Fruit fly (Drosophila melanogaster): ENCODE data around the gene CG14556.
A peak's percentile ranks its signal among the peaks of the same experiment; 100 is the strongest.

Gene CG14556

dm6 chr3R:26172040-26172439, 45.6 kb downstream of the CG14556 start:
- TF ChIP-seq CG5953 (GFP tag; IDR thresholded peaks at IDR 0.05) (no peak), YL-1 (GFP tag; optimal IDR thresholded peaks at IDR 0.05) (no peak), CG15514 (GFP tag; optimal IDR thresholded peaks at IDR 0.05) (peak; percentile 65), Lhr (GFP tag; optimal IDR thresholded peaks at IDR 0.05) (no peak), D (optimal IDR thresholded peaks at IDR 0.05) (no peak), D (GFP tag; optimal IDR thresholded peaks at IDR 0.05) (peak; percentile 16), CG4730 (GFP tag; IDR thresholded peaks at IDR 0.05) (peak; percentile 28; the same call in 1 of the 2 replicates), nom (GFP tag; optimal IDR thresholded peaks at IDR 0.05) (no peak), ranshi (GFP tag; IDR thresholded peaks at IDR 0.05) (peak; percentile 50; the same call in 1 of the 2 replicates), psq (GFP tag; optimal IDR thresholded peaks at IDR 0.05) (no peak), Bgb (GFP tag; IDR thresholded peaks at IDR 0.05; ENCODE audit: partially characterized antibody) (no peak), tin (GFP tag; optimal IDR thresholded peaks at IDR 0.05) (peak; percentile 46), CG11560 (tag; IDR thresholded peaks at IDR 0.05) (no peak), CG9727 (GFP tag; optimal IDR thresholded peaks at IDR 0.05) (no peak), klu (GFP tag; IDR thresholded peaks at IDR 0.05) (no peak), odd (GFP tag; optimal IDR thresholded peaks at IDR 0.05) (no peak), CG3163 (GFP tag; optimal IDR thresholded peaks at IDR 0.05) (no peak), CG8478 (optimal IDR thresholded peaks at IDR 0.05) (no peak), Ets97D (GFP tag; optimal IDR thresholded peaks at IDR 0.05) (peak; percentile 17), cad (GFP tag; optimal IDR thresholded peaks at IDR 0.05) (no peak), CG7357 (GFP tag; IDR thresholded peaks at IDR 0.05) (0 out of 3 replicates have a peak, but pooled peaks have one; percentile 38), CG12071 (GFP tag; optimal IDR thresholded peaks at IDR 0.05) (peak; percentile 55), CG30020 (tag; optimal IDR thresholded peaks at IDR 0.05) (no peak), dati (GFP tag; IDR thresholded peaks at IDR 0.05) (0 out of 2 replicates have a peak, but pooled peaks have one; percentile 19), CG6272 (GFP tag; IDR thresholded peaks at IDR 0.05) (peak; percentile 55), CG33213 (GFP tag; optimal IDR thresholded peaks at IDR 0.05) (no peak), CrebB (tag; optimal IDR thresholded peaks at IDR 0.05) (no peak), exex (tag; optimal IDR thresholded peaks at IDR 0.05) (peak; percentile 31), Hsf (GFP tag; optimal IDR thresholded peaks at IDR 0.05) (peak; percentile 17), CG7928 (GFP tag; optimal IDR thresholded peaks at IDR 0.05) (no peak), CG7839 (tag; optimal IDR thresholded peaks at IDR 0.05) (peak; percentile 72), CG7786 (GFP tag; optimal IDR thresholded peaks at IDR 0.05) (peak; percentile 10), CG6854 (GFP tag; optimal IDR thresholded peaks at IDR 0.05) (peak; percentile 68), hkb (optimal IDR thresholded peaks at IDR 0.05) (no peak), hkb (GFP tag; IDR thresholded peaks at IDR 0.05) (peak; percentile 84), Hr3 (GFP tag; optimal IDR thresholded peaks at IDR 0.05) (peak; percentile 8), CG17612 (GFP tag; IDR thresholded peaks at IDR 0.05) (0 out of 2 replicates have a peak, but pooled peaks have one; percentile 27), CG7963 (GFP tag; IDR thresholded peaks at IDR 0.05; ENCODE audit: partially characterized antibody) (no peak), CG6689 (GFP tag; IDR thresholded peaks at IDR 0.05) (peak; percentile 57), Chrac-16 (GFP tag; optimal IDR thresholded peaks at IDR 0.05) (no peak), B-H1 (GFP tag; IDR thresholded peaks at IDR 0.05) (no peak; the same call in 2 of the 3 replicates), dm (GFP tag; optimal IDR thresholded peaks at IDR 0.05) (no peak), ato (GFP tag; IDR thresholded peaks at IDR 0.05; ENCODE audit: partially characterized antibody) (no peak), Myb (GFP tag; optimal IDR thresholded peaks at IDR 0.05) (peak; percentile 27), Jarid2 (GFP tag; optimal IDR thresholded peaks at IDR 0.05) (no peak), HHEX (GFP tag; optimal IDR thresholded peaks at IDR 0.05) (peak; percentile 65), Dad (GFP tag; optimal IDR thresholded peaks at IDR 0.05) (peak; percentile 28), CG7271 (tag; optimal IDR thresholded peaks at IDR 0.05) (no peak), CG9817 (tag; optimal IDR thresholded peaks at IDR 0.05) (peak; percentile 18), row (GFP tag; IDR thresholded peaks at IDR 0.05) (no peak; the same call in 1 of the 3 replicates), CG43689 (GFP tag; IDR thresholded peaks at IDR 0.05) (peak; percentile 11; the same call in 1 of the 2 replicates), CG5245 (GFP tag; optimal IDR thresholded peaks at IDR 0.05) (peak; percentile 46)

Data from whole organism, embryonic.